Fruit fly (Drosophila melanogaster) whole organism, prepupa: ENCODE results near the gene nAChRalpha6.

ENCODE experiments used
- Blimp-1 ChIP-seq: fragments of 200-800 bp; sonication (Bioruptor generic); optimal IDR thresholded peaks from 3 replicates; lab custom pipeline; 2017; ENCODE audit warnings: missing biosample characterization, missing genetic modification characterization, mild to moderate bottlenecking, moderate library complexity, missing genetic modification reagents
- CG10631 ChIP-seq: fragments of 200-800 bp; sonication (Bioruptor generic); optimal IDR thresholded peaks from 2 replicates; lab custom pipeline; 2016; ENCODE audit warnings: missing biosample characterization, missing genetic modification characterization
- CG10669 ChIP-seq: fragments of 200-800 bp; sonication (Bioruptor generic); optimal IDR thresholded peaks from 3 replicates; lab custom pipeline; 2018; ENCODE audit warnings: missing biosample characterization, mild to moderate bottlenecking, missing genetic modification characterization, moderate library complexity
- CG11294 ChIP-seq: fragments of 200-800 bp; sonication (Bioruptor generic); IDR thresholded peaks from 2 replicates; pipeline ENCODE4 v1.3.6; 2022; ENCODE audit warnings: missing biosample characterization, missing genetic modification characterization
- CG11762 ChIP-seq: fragments of 200-800 bp; sonication (Bioruptor generic); optimal IDR thresholded peaks from 3 replicates; lab custom pipeline; 2016; ENCODE audit warnings: missing biosample characterization, missing genetic modification characterization; ENCODE audit not compliant: insufficient read depth
- CG11902 ChIP-seq: fragments of 200-800 bp; sonication (Bioruptor generic); optimal IDR thresholded peaks from 3 replicates; lab custom pipeline; 2016; ENCODE audit warnings: missing biosample characterization, missing genetic modification characterization
- CG15336 ChIP-seq: fragments of 200-800 bp; sonication (Bioruptor generic); IDR thresholded peaks from 2 replicates; pipeline ENCODE4 v1.3.6; 2022; ENCODE audit warnings: missing biosample characterization, missing genetic modification characterization
- CG1621 ChIP-seq: fragments of 200-800 bp; sonication (Bioruptor generic); optimal IDR thresholded peaks from 3 replicates; lab custom pipeline; 2018; ENCODE audit warnings: missing biosample characterization, mild to moderate bottlenecking, missing genetic modification characterization
- CG3032 ChIP-seq: fragments of 200-800 bp; optimal IDR thresholded peaks from 2 replicates; lab custom pipeline; 2019; ENCODE audit warnings: missing biosample characterization, mild to moderate bottlenecking, missing genetic modification characterization, moderate library complexity
- CG32006 ChIP-seq: fragments of 200-800 bp; sonication (Bioruptor generic); optimal IDR thresholded peaks from 3 replicates; lab custom pipeline; 2017; ENCODE audit warnings: missing biosample characterization, mild to moderate bottlenecking, missing genetic modification characterization
- CG34406 ChIP-seq: fragments of 200-800 bp; sonication (Bioruptor generic); optimal IDR thresholded peaks from 3 replicates; lab custom pipeline; 2016; ENCODE audit warnings: missing biosample characterization, missing genetic modification characterization
- CG3919 ChIP-seq: fragments of 200-800 bp; sonication (Bioruptor generic); optimal IDR thresholded peaks from 3 replicates; lab custom pipeline; 2016; ENCODE audit warnings: missing biosample characterization, missing genetic modification characterization
- CG4318 ChIP-seq: fragments of 200-800 bp; sonication (Bioruptor generic); optimal IDR thresholded peaks from 3 replicates; lab custom pipeline; 2017; ENCODE audit warnings: missing biosample characterization, mild to moderate bottlenecking, missing genetic modification characterization
- CG6163 ChIP-seq: fragments of 200-800 bp; sonication (Bioruptor generic); IDR thresholded peaks from 3 replicates; pipeline ENCODE4 v1.3.6; 2022; ENCODE audit warnings: missing biosample characterization, missing genetic modification characterization
- CG6792 ChIP-seq: fragments of 200-800 bp; sonication (Bioruptor generic); optimal IDR thresholded peaks from 3 replicates; lab custom pipeline; 2016; ENCODE audit warnings: missing biosample characterization, missing genetic modification characterization
- CG6808 ChIP-seq: fragments of 200-800 bp; sonication (Bioruptor generic); optimal IDR thresholded peaks from 3 replicates; lab custom pipeline; 2017; ENCODE audit warnings: missing biosample characterization, missing genetic modification characterization, mild to moderate bottlenecking, moderate library complexity, missing genetic modification reagents
- CG6854 ChIP-seq: fragments of 200-800 bp; sonication (Bioruptor generic); optimal IDR thresholded peaks from 2 replicates; lab custom pipeline; 2017; ENCODE audit warnings: missing biosample characterization, mild to moderate bottlenecking, missing genetic modification characterization
- CG7368 ChIP-seq: fragments of 200-800 bp; sonication (Bioruptor generic); optimal IDR thresholded peaks from 3 replicates; lab custom pipeline; 2016; ENCODE audit warnings: missing biosample characterization, missing genetic modification characterization
- CG8319 ChIP-seq: fragments of 200-800 bp; sonication (Bioruptor generic); optimal IDR thresholded peaks from 3 replicates; lab custom pipeline; 2016; ENCODE audit warnings: missing biosample characterization, missing genetic modification characterization
- CG8632 ChIP-seq: fragments of 200-800 bp; sonication (Bioruptor generic); optimal IDR thresholded peaks from 3 replicates; lab custom pipeline; 2016; ENCODE audit warnings: missing biosample characterization, missing genetic modification characterization
- CG9139 ChIP-seq: fragments of 200-800 bp; sonication (Bioruptor generic); optimal IDR thresholded peaks from 3 replicates; lab custom pipeline; 2017; ENCODE audit warnings: missing biosample characterization, mild to moderate bottlenecking, missing genetic modification characterization
- Eip75B ChIP-seq: fragments of 200-800 bp; sonication (Bioruptor generic); optimal IDR thresholded peaks from 3 replicates; lab custom pipeline; 2016; ENCODE audit warnings: missing biosample characterization, missing genetic modification characterization
- Eip93F ChIP-seq: fragments of 200-800 bp; sonication (Bioruptor generic); optimal IDR thresholded peaks from 2 replicates; lab custom pipeline; 2016; ENCODE audit warnings: missing biosample characterization, mild to moderate bottlenecking, missing genetic modification characterization
- Ets21C ChIP-seq: fragments of 200-800 bp; sonication (Bioruptor generic); optimal IDR thresholded peaks from 3 replicates; lab custom pipeline; 2016; ENCODE audit warnings: missing biosample characterization, missing genetic modification characterization
- Ets96B ChIP-seq: fragments of 200-800 bp; optimal IDR thresholded peaks from 2 replicates; lab custom pipeline; 2019; ENCODE audit warnings: missing biosample characterization, mild to moderate bottlenecking, missing genetic modification characterization, moderate library complexity
- Gug ChIP-seq: fragments of 200-800 bp; sonication (Bioruptor generic); IDR thresholded peaks from 2 replicates; pipeline ENCODE4 v1.3.6; 2022; ENCODE audit warnings: missing biosample characterization, missing genetic modification characterization
- Hr38 ChIP-seq: sonication (Bioruptor generic); optimal IDR thresholded peaks from 2 replicates; lab custom pipeline; 2016; ENCODE audit warnings: missing biosample characterization, missing genetic modification characterization
- Hr39 ChIP-seq: fragments of 200-800 bp; sonication (Bioruptor generic); optimal IDR thresholded peaks from 2 replicates; lab custom pipeline; 2016; ENCODE audit warnings: missing biosample characterization, missing genetic modification characterization
- Hr4 ChIP-seq: fragments of 200-800 bp; sonication (Bioruptor generic); optimal IDR thresholded peaks from 3 replicates; lab custom pipeline; 2016; ENCODE audit warnings: missing biosample characterization, missing genetic modification characterization
- Lpt ChIP-seq: fragments of 200-800 bp; sonication (Bioruptor generic); optimal IDR thresholded peaks from 3 replicates; lab custom pipeline; 2016; ENCODE audit warnings: missing biosample characterization, missing genetic modification characterization
- Met ChIP-seq: fragments of 200-800 bp; sonication (Bioruptor generic); optimal IDR thresholded peaks from 3 replicates; lab custom pipeline; 2016; ENCODE audit warnings: missing biosample characterization, missing genetic modification characterization
- OdsH ChIP-seq: fragments of 200-800 bp; sonication (Bioruptor generic); optimal IDR thresholded peaks from 3 replicates; lab custom pipeline; 2016; ENCODE audit warnings: missing biosample characterization, missing genetic modification characterization
- Sox102F ChIP-seq: fragments of 200-800 bp; sonication (Bioruptor generic); optimal IDR thresholded peaks from 2 replicates; lab custom pipeline; 2016; ENCODE audit warnings: missing biosample characterization, mild to moderate bottlenecking, missing genetic modification characterization
- Sox14 ChIP-seq: fragments of 200-800 bp; sonication (Bioruptor generic); optimal IDR thresholded peaks from 3 replicates; lab custom pipeline; 2016; ENCODE audit warnings: missing biosample characterization, missing genetic modification characterization
- Sox15 ChIP-seq: fragments of 200-800 bp; sonication (Bioruptor generic); optimal IDR thresholded peaks from 3 replicates; lab custom pipeline; 2016; ENCODE audit warnings: missing biosample characterization, missing genetic modification characterization
- achi ChIP-seq: fragments of 200-800 bp; sonication (Bioruptor generic); optimal IDR thresholded peaks from 3 replicates; lab custom pipeline; 2016; ENCODE audit warnings: missing biosample characterization, missing genetic modification characterization
- acj6 ChIP-seq: fragments of 200-800 bp; sonication (Bioruptor generic); optimal IDR thresholded peaks from 3 replicates; lab custom pipeline; 2016; ENCODE audit warnings: missing biosample characterization, missing genetic modification characterization
- cyc ChIP-seq: fragments of 200-800 bp; sonication (Bioruptor generic); optimal IDR thresholded peaks from 3 replicates; lab custom pipeline; 2016; ENCODE audit warnings: missing biosample characterization, missing genetic modification characterization
- dac ChIP-seq: fragments of 200-800 bp; sonication (Bioruptor generic); optimal IDR thresholded peaks from 2 replicates; lab custom pipeline; 2017; ENCODE audit warnings: missing biosample characterization, mild to moderate bottlenecking, missing genetic modification characterization
- dsx ChIP-seq: fragments of 200-800 bp; optimal IDR thresholded peaks from 3 replicates; lab custom pipeline; 2019; ENCODE audit warnings: missing biosample characterization, mild to moderate bottlenecking, missing genetic modification characterization, moderate library complexity; ENCODE audit not compliant: poor library complexity, severe bottlenecking
- eg ChIP-seq: fragments of 200-800 bp; sonication (Bioruptor generic); IDR thresholded peaks from 3 replicates; pipeline ENCODE4 v1.3.6; 2022; ENCODE audit warnings: missing biosample characterization, missing genetic modification characterization
- esn ChIP-seq: fragments of 200-800 bp; sonication (Bioruptor generic); optimal IDR thresholded peaks from 2 replicates; lab custom pipeline; 2016; ENCODE audit warnings: missing biosample characterization, mild to moderate bottlenecking, missing genetic modification characterization, moderate library complexity
- fd85E ChIP-seq: fragments of 200-800 bp; sonication (Bioruptor generic); optimal IDR thresholded peaks from 3 replicates; lab custom pipeline; 2016; ENCODE audit warnings: missing biosample characterization, missing genetic modification characterization
- fkh ChIP-seq: fragments of 200-800 bp; sonication (Bioruptor generic); optimal IDR thresholded peaks from 3 replicates; lab custom pipeline; 2017; ENCODE audit warnings: missing biosample characterization, mild to moderate bottlenecking, missing genetic modification characterization, moderate library complexity
- salr ChIP-seq, 2 experiments: fragments of 200-800 bp; sonication (Bioruptor generic); optimal IDR thresholded peaks; 3 replicates each; lab custom pipeline; 2016 to 2018; ENCODE audit warnings: missing biosample characterization in 2 of 2, missing genetic modification characterization in 2 of 2, mild to moderate bottlenecking in 1 of 2
- spab ChIP-seq: fragments of 200-800 bp; sonication (Bioruptor generic); optimal IDR thresholded peaks from 2 replicates; lab custom pipeline; 2017; ENCODE audit warnings: missing biosample characterization, mild to moderate bottlenecking, missing genetic modification characterization, missing genetic modification reagents
- ss ChIP-seq, 2 experiments: fragments of 200-800 bp; sonication (Bioruptor generic); optimal IDR thresholded peaks; 2 replicates in 1 of 2; 3 replicates in 1 of 2; lab custom pipeline; 2017 to 2018; ENCODE audit warnings: mild to moderate bottlenecking in 2 of 2, missing biosample characterization in 2 of 2, missing genetic modification characterization in 2 of 2, moderate library complexity in 1 of 2
- svp ChIP-seq: fragments of 200-800 bp; sonication (Bioruptor generic); peaks from one replicate; lab custom pipeline; 2016; ENCODE audit warnings: missing biosample characterization, missing genetic modification characterization
- topi ChIP-seq: fragments of 200-800 bp; sonication (Bioruptor generic); optimal IDR thresholded peaks from 3 replicates; lab custom pipeline; 2016; ENCODE audit warnings: missing biosample characterization, missing genetic modification characterization
- vri ChIP-seq: fragments of 200-800 bp; sonication (Bioruptor generic); optimal IDR thresholded peaks from 3 replicates; lab custom pipeline; 2016; ENCODE audit warnings: missing biosample characterization, mild to moderate bottlenecking, missing genetic modification characterization

Gene nAChRalpha6

dm6 chr2L:9757990-9758814 lies 127.8 kb downstream of the nAChRalpha6 start, which contains the start of gene zf30C:
Gene zf30C, plus strand, starts transcription at chr2L:9758342.
- TF ChIP-seq CG15336 (GFP tag; lab: Robert Waterston, UW) (peak; percentile 75), fd85E (peak; percentile 53), Hr39 (peak; percentile 95), CG3919 (GFP tag; lab: Kevin White, UChicago) (peak; percentile 96), Hr38 (GFP tag; lab: Kevin White, UChicago) (peak; percentile 91), Eip75B (GFP tag; lab: Kevin White, UChicago) (peak; percentile 91), Gug (peak; percentile 67), fkh (peak; percentile 40), topi (GFP tag; lab: Kevin White, UChicago) (peak; percentile 88), salr (GFP tag; optimal IDR thresholded peaks at IDR 0.05; lab: Kevin White, UChicago) (peak; percentile 45 to 83), Eip93F (GFP tag; lab: Kevin White, UChicago) (peak; percentile 23), cyc (GFP tag; lab: Kevin White, UChicago) (peak; percentile 94), CG6854 (GFP tag; lab: Kevin White, UChicago) (no peak), CG6808 (GFP tag; lab: Kevin White, UChicago) (peak; percentile 54), CG11762 (GFP tag; lab: Kevin White, UChicago) (peak; percentile 72), CG34406 (peak; percentile 74), svp (GFP tag; lab: Kevin White, UChicago) (peak; percentile 96), Sox14 (GFP tag; lab: Kevin White, UChicago) (peak; percentile 94), acj6 (peak; percentile 90), CG11902 (peak; percentile 86), CG10669 (GFP tag; lab: Kevin White, UChicago) (peak; percentile 73), Ets96B (peak; percentile 64), eg (GFP tag; lab: Robert Waterston, UW) (peak; percentile 92), CG4318 (GFP tag; lab: Kevin White, UChicago) (peak; percentile 73), spab (GFP tag; lab: Kevin White, UChicago) (peak; percentile 57), Hr4 (GFP tag; lab: Kevin White, UChicago) (peak; percentile 93), CG11294 (peak; percentile 79), Met (GFP tag; lab: Kevin White, UChicago) (peak; percentile 89), Blimp-1 (GFP tag; lab: Kevin White, UChicago) (peak; percentile 23), esn (GFP tag; lab: Kevin White, UChicago) (peak; percentile 93), OdsH (peak; percentile 90), CG6163 (GFP tag; lab: Robert Waterston, UW) (peak; percentile 93), CG10631 (GFP tag; lab: Kevin White, UChicago) (peak; percentile 91), Sox102F (peak; percentile 87), CG32006 (GFP tag; lab: Kevin White, UChicago) (peak; percentile 85), ss (GFP tag; optimal IDR thresholded peaks at IDR 0.05; lab: Kevin White, UChicago) (peak in 1 of 2 experiments; percentile 50), CG6792 (GFP tag; lab: Kevin White, UChicago) (peak; percentile 83), CG1621 (tag; lab: Kevin White, UChicago) (peak; percentile 58), dsx (GFP tag; lab: Kevin White, UChicago) (peak; percentile 52), Ets21C (GFP tag; lab: Kevin White, UChicago) (peak; percentile 87), achi (peak; percentile 90), CG3032 (tag; lab: Kevin White, UChicago) (peak; percentile 65), CG8632 (GFP tag; lab: Kevin White, UChicago) (peak; percentile 80), Sox15 (GFP tag; lab: Kevin White, UChicago) (peak; percentile 80), CG8319 (GFP tag; lab: Kevin White, UChicago) (peak; percentile 86), CG9139 (GFP tag; lab: Kevin White, UChicago) (no peak), dac (peak; percentile 81), vri (peak; percentile 84), Lpt (GFP tag; lab: Kevin White, UChicago) (peak; percentile 78), CG7368 (GFP tag; lab: Kevin White, UChicago) (peak; percentile 86)
